Worm (Caenorhabditis elegans) whole organism, midembryonic: ENCODE data around the gene K11H12.3.

Experiments
- flt-1 ChIP-seq: fragments of 200-800 bp; sonication (Bioruptor generic); IDR thresholded peaks from 2 replicates; pipeline ENCODE4 v1.3.6; 2022; ENCODE audit warnings: missing genetic modification characterization, missing compliant biosample characterization
- klf-2 ChIP-seq: fragments of 200-800 bp; sonication (Bioruptor generic); conservative IDR thresholded peaks from 2 replicates; pipeline ENCODE4 v1.3.6; 2022; ENCODE audit warnings: missing genetic modification reagents, missing genetic modification characterization, missing compliant biosample characterization
- ref-1 ChIP-seq: fragments of 200-800 bp; sonication (Bioruptor generic); conservative IDR thresholded peaks from 2 replicates; pipeline ENCODE4 v1.3.6; 2022; ENCODE audit warnings: missing genetic modification reagents, missing genetic modification characterization, missing compliant biosample characterization

DNA sequence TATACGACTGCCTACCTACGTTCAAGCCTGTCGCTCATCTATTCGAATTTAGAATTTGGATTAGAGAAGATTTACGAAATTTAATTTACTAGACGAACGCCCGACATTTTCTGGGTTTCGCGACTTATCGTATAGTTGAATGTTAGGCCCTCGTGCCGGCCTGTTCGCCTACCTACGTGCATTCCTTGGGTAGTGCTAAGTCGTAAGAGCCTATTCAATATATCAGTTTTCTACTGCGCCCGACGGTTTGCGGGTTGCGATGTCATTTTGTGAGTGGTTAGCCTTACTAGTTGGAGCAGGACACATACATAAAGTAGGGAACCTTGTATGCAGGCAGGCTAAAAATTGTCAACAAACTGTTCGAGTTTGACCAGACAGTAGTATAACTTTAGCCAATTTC, 50.3 kb downstream of the K11H12.3 start:
- no peak for TF ChIP-seq flt-1 (GFP tag; lab: Robert Waterston, UW)
- TF ChIP-seq klf-2 = no peak
- no peak for TF ChIP-seq ref-1 (GFP tag; lab: Robert Waterston, UW)
